Worm (Caenorhabditis elegans): ENCODE results near the gene sra-12.

ce11 chrII:10935336-10935735, 31.1 kb upstream of the sra-12 start:
- TF ChIP-seq ceh-9 (tag; optimal IDR thresholded peaks at IDR 0.05), result no peak
- TF ChIP-seq unc-86 (tag; optimal IDR thresholded peaks at IDR 0.05), result no peak
- no peak for TF ChIP-seq ceh-14 (tag; optimal IDR thresholded peaks at IDR 0.05)
- no peak for TF ChIP-seq gmeb-2 (tag; optimal IDR thresholded peaks at IDR 0.05)

Data from whole organism, late embryonic.